Worm (Caenorhabditis elegans) whole organism, L4 larva: ENCODE results near the gene F53B3.3.

Experiments used
- T20F7.1 ChIP-seq: fragments of 200-800 bp; sonication (Bioruptor generic); optimal IDR thresholded peaks from 2 replicates; lab custom pipeline; 2018; ENCODE audit warnings: mild to moderate bottlenecking, missing genetic modification characterization, missing compliant biosample characterization
- ZK546.5 ChIP-seq, 2 experiments: sonication (generic microtip); optimal IDR thresholded peaks; 2 replicates each; lab custom pipeline; 2017; ENCODE audit warnings: missing biosample characterization in 2 of 2, missing genetic modification characterization in 2 of 2
- ceh-20 ChIP-seq: fragments of 200-800 bp; sonication (Bioruptor generic); IDR thresholded peaks from 2 replicates; pipeline ENCODE4 v1.3.6; 2022; ENCODE audit warnings: missing genetic modification reagents, missing genetic modification characterization, missing compliant biosample characterization
- cey-2 ChIP-seq: sonication (generic microtip); optimal IDR thresholded peaks from 3 replicates; lab custom pipeline; 2017; ENCODE audit warnings: missing genetic modification characterization, mild to moderate bottlenecking, missing compliant biosample characterization, antibody characterized with exemption, borderline replicate concordance; ENCODE audit not compliant: insufficient read depth
- dpl-1 ChIP-seq: fragments of 150-350 bp; optimal IDR thresholded peaks from 2 replicates; lab custom pipeline; 2014; ENCODE audit warnings: missing biosample characterization, missing genetic modification reagents, missing genetic modification characterization
- lin-13 ChIP-seq: fragments of 150-350 bp; optimal IDR thresholded peaks from 2 replicates; lab custom pipeline; 2014; ENCODE audit warnings: missing biosample characterization, missing genetic modification reagents, missing genetic modification characterization
- lin-38 ChIP-seq: fragments of 200-800 bp; sonication (Bioruptor generic); IDR thresholded peaks from 2 replicates; pipeline ENCODE4 v1.3.6; 2022; ENCODE audit warnings: missing genetic modification reagents, missing genetic modification characterization, missing compliant biosample characterization
- mdl-1 ChIP-seq, 2 experiments: fragments of 150-350 bp in 1 of 2; sonication (generic microtip) in 1 of 2; optimal IDR thresholded peaks; 2 replicates each; lab custom pipeline; 2014 to 2017; ENCODE audit warnings: missing biosample characterization in 2 of 2, missing genetic modification characterization in 2 of 2
- nhr-6 ChIP-seq: fragments of 150-350 bp; optimal IDR thresholded peaks from 2 replicates; lab custom pipeline; 2014; ENCODE audit warnings: missing biosample characterization, missing genetic modification characterization
- rbr-2 ChIP-seq: sonication (generic microtip); optimal IDR thresholded peaks from 2 replicates; lab custom pipeline; 2016; ENCODE audit warnings: missing genotype, missing genetic modification characterization, missing compliant biosample characterization

- no peak for TF ChIP-seq dpl-1
- no peak for TF ChIP-seq rbr-2 (tag; lab: Kevin White, UChicago)
- no peak for TF ChIP-seq lin-38
- no peak for TF ChIP-seq T20F7.1 (GFP tag; lab: Kevin White, UChicago)
- no peak for TF ChIP-seq lin-13
- no peak for TF ChIP-seq cey-2 (tag; lab: Kevin White, UChicago)
- no peak for TF ChIP-seq nhr-6
- no peak for TF ChIP-seq ceh-20 (GFP tag; lab: Robert Waterston, UW)
- no peak for TF ChIP-seq ZK546.5 (tag; optimal IDR thresholded peaks at IDR 0.05; lab: Kevin White, UChicago)
- TF ChIP-seq mdl-1 (tag; optimal IDR thresholded peaks at IDR 0.05; lab: Kevin White, UChicago) = no peak
Observed at ce11 chrX:2818899-2819298, 52.0 kb downstream of the F53B3.3 start.
